Fruit fly (Drosophila melanogaster) S2 (cell line): ENCODE measurements around the gene CG11836.

Source experiments
- CG8478 ChIP-seq: fragments of >200 bp; optimal IDR thresholded peaks from 2 replicates; lab custom pipeline; 2018
- CTCF ChIP-seq, 2 experiments: fragments of >200 bp; optimal IDR thresholded peaks; 2 replicates each; lab custom pipeline; 2018

DNA sequence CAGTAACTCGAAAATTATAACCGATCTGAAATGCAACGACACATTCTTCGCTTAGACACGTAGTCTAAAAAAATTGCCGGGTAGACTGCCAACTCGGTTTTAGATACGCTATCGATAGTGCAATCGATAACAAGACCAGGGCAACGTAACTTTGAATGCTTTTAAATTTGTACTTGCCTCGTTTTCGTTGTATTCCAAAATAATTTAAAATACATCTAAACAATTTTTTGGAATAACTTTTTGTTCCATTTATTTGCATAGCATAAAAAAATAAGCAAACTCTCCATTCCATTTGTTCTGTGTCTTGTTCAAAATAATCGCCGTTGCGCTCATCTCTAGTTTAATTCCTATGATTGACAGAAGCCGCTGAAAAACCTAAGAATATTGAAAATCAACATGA lies 1.4 kb upstream of the CG11836 start, which contains the start of the genes Stt3B and CG11839:
- no peak for TF ChIP-seq CG8478 (lab: Kevin White, UChicago)
- no peak for TF ChIP-seq CTCF (optimal IDR thresholded peaks at IDR 0.05; lab: Kevin White, UChicago)
